Worm (Caenorhabditis elegans): Measurements from ENCODE around the gene srh-217.

Gene srh-217

ce11 chrV:20199658-20200057, 4.3 kb upstream of the srh-217 start:
- TF ChIP-seq lin-13 (tag; optimal IDR thresholded peaks at IDR 0.05) (no peak), bed-3 (GFP tag; optimal IDR thresholded peaks at IDR 0.05) (no peak), unc-39 (tag; optimal IDR thresholded peaks at IDR 0.05) (no peak), zip-8 (tag; optimal IDR thresholded peaks at IDR 0.05) (no peak), M03D4.4 (tag; optimal IDR thresholded peaks at IDR 0.05) (no peak), unc-62 (GFP tag; optimal IDR thresholded peaks at IDR 0.05) (no peak), drap-1 (GFP tag; optimal IDR thresholded peaks at IDR 0.05) (no peak), ces-1 (GFP tag; optimal IDR thresholded peaks at IDR 0.05) (no peak), unc-120 (tag; optimal IDR thresholded peaks at IDR 0.05; ENCODE audit: poor library complexity, severe bottlenecking) (no peak), sem-2 (GFP tag; optimal IDR thresholded peaks at IDR 0.05) (no peak), cnd-1 (tag; optimal IDR thresholded peaks at IDR 0.05) (no peak), tbx-8 (GFP tag; optimal IDR thresholded peaks at IDR 0.05) (no peak), sptf-1 (tag; optimal IDR thresholded peaks at IDR 0.05) (no peak), snpc-4 (tag; optimal IDR thresholded peaks at IDR 0.05) (no peak), ceh-83 (GFP tag; optimal IDR thresholded peaks at IDR 0.05) (no peak), pha-4 (tag; optimal IDR thresholded peaks at IDR 0.05) (no peak)

- TF ChIP-seq mep-1 (tag; optimal IDR thresholded peaks at IDR 0.05) (no peak), lin-32 (GFP tag; optimal IDR thresholded peaks at IDR 0.05) (no peak), M03D4.4 (tag; optimal IDR thresholded peaks at IDR 0.05) (no peak), nhr-12 (tag; optimal IDR thresholded peaks at IDR 0.05) (no peak), lsy-2 (tag; optimal IDR thresholded peaks at IDR 0.05) (no peak), bed-3 (GFP tag; optimal IDR thresholded peaks at IDR 0.05) (no peak), flh-1 (GFP tag; optimal IDR thresholded peaks at IDR 0.05) (no peak), mls-2 (tag; optimal IDR thresholded peaks at IDR 0.05) (no peak), ces-1 (GFP tag; optimal IDR thresholded peaks at IDR 0.05) (no peak), sptf-1 (tag; optimal IDR thresholded peaks at IDR 0.05) (no peak), sem-2 (GFP tag; optimal IDR thresholded peaks at IDR 0.05) (no peak)
Measured at ce11 chrV:20198954-20199353, 3.6 kb upstream of the srh-217 start, which contains the start of gene fog-2. Gene fog-2 (plus strand): TSS chrV:20199254.

DNA sequence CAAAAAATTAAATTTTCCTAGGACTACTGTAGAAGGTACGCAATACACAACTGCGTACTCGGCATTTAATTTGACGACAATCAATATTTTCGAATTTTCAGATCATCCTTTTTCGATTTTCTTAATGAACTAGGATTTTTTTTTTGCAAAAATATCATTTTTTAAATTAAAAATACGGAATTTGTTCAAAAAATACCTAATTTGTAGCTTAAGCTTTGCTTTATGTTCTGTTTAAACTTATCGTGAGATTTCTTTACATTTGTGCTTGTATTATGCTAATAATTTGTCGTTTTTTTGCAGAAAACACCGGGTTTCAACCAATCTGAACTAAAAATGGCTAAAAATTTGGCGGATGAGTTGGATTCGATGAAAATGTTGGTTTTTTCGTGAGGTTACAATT, 1.3 kb upstream of the srh-217 start, which contains the start of gene ftr-1:
Gene ftr-1 (plus strand): TSS at position 301 of the 400 bp plus-strand sequence.
- TF ChIP-seq drap-1 (GFP tag; optimal IDR thresholded peaks at IDR 0.05), result no peak

- TF ChIP-seq blmp-1 (tag; optimal IDR thresholded peaks at IDR 0.05) (no peak), nhr-237 (tag; optimal IDR thresholded peaks at IDR 0.05) (no peak), unc-62 (GFP tag; optimal IDR thresholded peaks at IDR 0.05) (no peak), ces-1 (GFP tag; optimal IDR thresholded peaks at IDR 0.05) (no peak), pha-4 (tag; optimal IDR thresholded peaks at IDR 0.05) (no peak), ztf-11 (tag; optimal IDR thresholded peaks at IDR 0.05) (no peak), nhr-12 (tag; optimal IDR thresholded peaks at IDR 0.05) (no peak), ceh-39 (tag; optimal IDR thresholded peaks at IDR 0.05) (no peak), mab-5 (tag; optimal IDR thresholded peaks at IDR 0.05) (no peak), ham-2 (GFP tag; optimal IDR thresholded peaks at IDR 0.05) (no peak), ceh-43 (GFP tag; optimal IDR thresholded peaks at IDR 0.05) (no peak), lsy-2 (tag; optimal IDR thresholded peaks at IDR 0.05) (no peak), mep-1 (tag; optimal IDR thresholded peaks at IDR 0.05) (no peak), snpc-4 (tag; optimal IDR thresholded peaks at IDR 0.05) (no peak), zip-8 (tag; optimal IDR thresholded peaks at IDR 0.05) (no peak), nhr-28 (tag; optimal IDR thresholded peaks at IDR 0.05) (no peak), unc-39 (tag; optimal IDR thresholded peaks at IDR 0.05) (no peak), unc-120 (tag; optimal IDR thresholded peaks at IDR 0.05; ENCODE audit: poor library complexity, severe bottlenecking) (no peak)
Measured at ce11 chrV:20192102-20192880, 3.1 kb downstream of the srh-217 start, which contains the start of the genes fbxa-115 and Y113G7B.27. Gene fbxa-115 (minus strand): TSS chrV:20192152. Gene Y113G7B.27 (plus strand): TSS chrV:20192830.

- no peak for TF ChIP-seq lsy-2 (tag; optimal IDR thresholded peaks at IDR 0.05)
- no peak for TF ChIP-seq nhr-76 (tag; optimal IDR thresholded peaks at IDR 0.05)
- no peak for TF ChIP-seq mep-1 (tag; optimal IDR thresholded peaks at IDR 0.05)
- TF ChIP-seq flh-1 (GFP tag; optimal IDR thresholded peaks at IDR 0.05), result no peak
- no peak for TF ChIP-seq sptf-1 (tag; optimal IDR thresholded peaks at IDR 0.05)
- no peak for TF ChIP-seq unc-39 (tag; optimal IDR thresholded peaks at IDR 0.05)
- no peak for TF ChIP-seq blmp-1 (tag; optimal IDR thresholded peaks at IDR 0.05)
- no peak for TF ChIP-seq sem-2 (GFP tag; optimal IDR thresholded peaks at IDR 0.05)
- no peak for TF ChIP-seq unc-62 (GFP tag; optimal IDR thresholded peaks at IDR 0.05)
- TF ChIP-seq ceh-43 (GFP tag; optimal IDR thresholded peaks at IDR 0.05), result no peak
- no peak for TF ChIP-seq ceh-83 (GFP tag; optimal IDR thresholded peaks at IDR 0.05)
Measured at ce11 chrV:20188790-20189189, 6.6 kb downstream of the srh-217 start, which contains the start of gene fbxa-116. Gene fbxa-116 (minus strand): TSS chrV:20188890.

Data from whole organism, mixed stage, embryonic.